Fruit fly (Drosophila melanogaster): Measurements from ENCODE around the gene CG14154.

The CG14154 gene

DNA sequence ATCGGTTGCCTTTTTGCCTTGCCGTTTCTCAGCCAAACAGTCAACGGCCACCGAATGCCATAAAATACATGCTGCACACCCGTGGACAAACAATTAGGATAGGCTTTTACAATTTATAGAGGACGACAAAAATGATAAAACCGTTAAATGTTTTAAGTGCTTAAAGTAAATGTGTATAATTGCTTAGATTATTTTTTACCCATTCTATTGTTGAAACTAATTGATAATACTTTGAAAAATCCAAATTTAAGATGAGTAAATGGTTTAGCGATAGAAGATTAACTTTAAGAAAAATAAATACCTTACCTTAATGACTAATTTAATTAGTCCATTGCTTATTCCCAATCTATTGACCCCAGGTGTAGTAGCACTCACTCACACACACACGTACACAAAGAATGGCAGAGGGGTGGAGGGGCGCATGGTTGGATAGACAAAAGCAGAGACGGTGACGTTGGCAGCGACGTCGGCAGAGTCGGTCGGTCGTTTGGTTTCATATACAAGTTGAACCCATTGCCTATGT is 36.9 kb downstream of the CG14154 start (continued):
- peak; percentile 82 for TF ChIP-seq Jra (GFP tag; optimal IDR thresholded peaks at IDR 0.05)

DNA sequence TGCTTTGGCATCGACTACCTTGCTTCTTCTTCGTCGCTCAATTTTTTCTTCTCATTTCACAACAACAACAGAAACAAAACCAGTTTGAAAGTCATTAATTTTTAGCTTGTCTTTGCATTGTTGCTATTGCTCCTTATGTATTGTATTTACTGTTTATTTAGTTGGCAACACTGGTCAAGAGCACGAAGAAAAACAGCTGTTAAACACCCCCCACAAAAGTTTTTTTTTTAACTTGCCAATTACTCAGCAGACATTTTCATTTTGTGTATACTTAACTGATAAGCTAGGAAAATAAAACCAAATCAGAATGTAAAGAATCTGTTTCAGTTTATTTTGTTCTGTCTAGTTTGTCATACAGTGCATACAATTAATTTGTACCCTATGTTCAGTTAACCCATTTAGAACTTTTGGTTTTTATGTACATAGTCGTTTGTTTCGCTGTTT is 38.0 kb downstream of the CG14154 start:
- no peak for TF ChIP-seq usp (GFP tag; optimal IDR thresholded peaks at IDR 0.05)
- TF ChIP-seq rgr (GFP tag; optimal IDR thresholded peaks at IDR 0.05): peak; percentile 51
- TF ChIP-seq Rel (GFP tag; optimal IDR thresholded peaks at IDR 0.05): no peak
- no peak for TF ChIP-seq Rel (tag; optimal IDR thresholded peaks at IDR 0.05)
- TF ChIP-seq foxo (GFP tag; optimal IDR thresholded peaks at IDR 0.05): peak in 1 of 2 experiments; percentile 27
- no peak for TF ChIP-seq Dfd (GFP tag; optimal IDR thresholded peaks at IDR 0.05)
- no peak for TF ChIP-seq pan (optimal IDR thresholded peaks at IDR 0.05)
- no peak for TF ChIP-seq Hr78 (GFP tag; optimal IDR thresholded peaks at IDR 0.05)
- TF ChIP-seq fru (GFP tag; optimal IDR thresholded peaks at IDR 0.05): no peak
- TF ChIP-seq Dif (GFP tag; optimal IDR thresholded peaks at IDR 0.05; ENCODE audit: partially characterized antibody): no peak
- TF ChIP-seq Hr83 (GFP tag; optimal IDR thresholded peaks at IDR 0.05; ENCODE audit: poor library complexity, severe bottlenecking): no peak
- no peak for TF ChIP-seq tai (GFP tag; optimal IDR thresholded peaks at IDR 0.05)
- TF ChIP-seq OdsH (GFP tag; optimal IDR thresholded peaks at IDR 0.05): peak; percentile 47
- no peak for TF ChIP-seq Myc (optimal IDR thresholded peaks at IDR 0.05)
- TF ChIP-seq HLH106 (tag; optimal IDR thresholded peaks at IDR 0.05): no peak
- no peak for TF ChIP-seq Vsx2 (GFP tag; optimal IDR thresholded peaks at IDR 0.05; ENCODE audit: partially characterized antibody)
- TF ChIP-seq Hnf4 (GFP tag; optimal IDR thresholded peaks at IDR 0.05): peak; percentile 39
- TF ChIP-seq woc (GFP tag; optimal IDR thresholded peaks at IDR 0.05): peak; percentile 15
- TF ChIP-seq h (GFP tag; optimal IDR thresholded peaks at IDR 0.05): peak; percentile 17
- TF ChIP-seq dsf (GFP tag; optimal IDR thresholded peaks at IDR 0.05; ENCODE audit: borderline replicate concordance): no peak
- no peak for TF ChIP-seq dl (GFP tag; optimal IDR thresholded peaks at IDR 0.05; ENCODE audit: insufficient read depth in 1 of 2, partially characterized antibody in 2 of 2)
- TF ChIP-seq dmrt93B (GFP tag; optimal IDR thresholded peaks at IDR 0.05): no peak
- TF ChIP-seq jim (GFP tag; optimal IDR thresholded peaks at IDR 0.05): no peak
- no peak for TF ChIP-seq sage (GFP tag; optimal IDR thresholded peaks at IDR 0.05)
- no peak for TF ChIP-seq Abd-B (GFP tag; optimal IDR thresholded peaks at IDR 0.05)

DNA sequence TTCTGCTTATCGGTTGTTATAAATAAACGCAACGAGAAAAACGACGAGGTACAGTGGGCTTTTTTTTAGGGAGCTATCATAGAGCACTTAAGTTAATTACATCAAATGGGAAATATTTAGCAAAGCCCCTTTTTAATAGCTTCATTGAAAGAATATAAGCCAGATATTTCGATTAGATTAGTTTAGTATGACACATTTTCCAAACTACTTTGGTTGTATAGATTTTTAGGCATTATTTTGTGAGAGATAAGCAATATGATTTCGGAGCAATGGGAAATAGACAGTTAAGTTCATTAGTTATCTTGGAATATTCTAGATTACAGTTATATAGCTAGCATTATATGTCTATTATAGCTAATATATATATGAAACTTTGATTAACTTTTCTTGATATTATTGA is 38.5 kb downstream of the CG14154 start:
- TF ChIP-seq fru (GFP tag; optimal IDR thresholded peaks at IDR 0.05) (no peak), GATAd (GFP tag; optimal IDR thresholded peaks at IDR 0.05) (no peak), Mio (GFP tag; optimal IDR thresholded peaks at IDR 0.05) (no peak), tai (GFP tag; optimal IDR thresholded peaks at IDR 0.05) (no peak), ey (GFP tag; optimal IDR thresholded peaks at IDR 0.05) (no peak), Abd-B (GFP tag; optimal IDR thresholded peaks at IDR 0.05) (no peak), pan (optimal IDR thresholded peaks at IDR 0.05) (no peak), OdsH (GFP tag; optimal IDR thresholded peaks at IDR 0.05) (no peak), HLH106 (tag; optimal IDR thresholded peaks at IDR 0.05) (no peak), dsf (GFP tag; optimal IDR thresholded peaks at IDR 0.05; ENCODE audit: borderline replicate concordance) (no peak), foxo (GFP tag; optimal IDR thresholded peaks at IDR 0.05) (no peak), dl (GFP tag; optimal IDR thresholded peaks at IDR 0.05; ENCODE audit: insufficient read depth in 1 of 2, partially characterized antibody in 2 of 2) (no peak)

DNA sequence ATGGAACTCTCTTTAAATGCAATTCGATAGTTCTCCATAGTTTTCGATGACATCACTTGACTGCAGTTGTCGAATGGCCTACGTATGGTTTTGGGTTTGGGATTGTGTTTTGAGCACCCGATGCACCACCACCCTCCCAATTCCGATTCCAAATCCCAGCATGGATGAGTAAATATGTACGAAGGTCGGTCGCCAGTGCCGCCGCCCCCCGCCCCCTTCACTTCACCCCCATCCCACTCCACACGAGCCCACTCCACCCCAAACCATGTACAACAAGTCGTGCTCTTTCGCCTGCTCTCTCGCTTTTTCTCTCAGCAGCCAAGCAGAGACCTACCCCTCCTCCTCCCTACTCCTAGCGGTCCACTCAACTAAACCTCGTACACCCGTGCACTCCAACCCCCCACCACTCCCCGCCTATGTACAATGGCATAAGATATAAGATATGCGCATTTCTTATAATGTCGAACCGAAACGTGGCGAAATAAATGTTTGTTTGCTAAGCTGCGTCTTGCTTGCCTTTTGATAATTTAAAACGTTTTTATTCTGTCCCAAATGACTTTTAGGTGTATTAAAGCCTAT is 39.1 kb downstream of the CG14154 start:
- peak; percentile 20 for TF ChIP-seq psq (GFP tag; optimal IDR thresholded peaks at IDR 0.05)
- TF ChIP-seq Abd-B (GFP tag; optimal IDR thresholded peaks at IDR 0.05): no peak
- TF ChIP-seq br (GFP tag; optimal IDR thresholded peaks at IDR 0.05): no peak
- no peak for TF ChIP-seq sage (GFP tag; optimal IDR thresholded peaks at IDR 0.05)
- no peak for TF ChIP-seq Rel (GFP tag; optimal IDR thresholded peaks at IDR 0.05)
- peak; percentile 22 for TF ChIP-seq Rel (tag; optimal IDR thresholded peaks at IDR 0.05)
- TF ChIP-seq HLH106 (tag; optimal IDR thresholded peaks at IDR 0.05): peak; percentile 21
- TF ChIP-seq Sp1 (GFP tag; optimal IDR thresholded peaks at IDR 0.05): peak; percentile 24
- peak; percentile 39 for TF ChIP-seq Dif (GFP tag; optimal IDR thresholded peaks at IDR 0.05; ENCODE audit: partially characterized antibody)
- peak; percentile 16 for TF ChIP-seq Hr83 (GFP tag; optimal IDR thresholded peaks at IDR 0.05; ENCODE audit: poor library complexity, severe bottlenecking)
- no peak for TF ChIP-seq brk (GFP tag; optimal IDR thresholded peaks at IDR 0.05)
- TF ChIP-seq foxo (GFP tag; optimal IDR thresholded peaks at IDR 0.05): peak in 1 of 2 experiments; percentile 38
